Worm (Caenorhabditis elegans) whole organism, mixed stage, embryonic: ENCODE measurements around the gene eif-2Bdelta.

Experiments used
- elt-1 ChIP-seq: sonication (generic microtip); optimal IDR thresholded peaks from 2 replicates; lab custom pipeline; 2017; ENCODE audit warnings: missing genetic modification characterization, mild to moderate bottlenecking, missing compliant biosample characterization, antibody characterized with exemption, moderate library complexity, borderline replicate concordance; ENCODE audit not compliant: insufficient read depth
- hlh-1 ChIP-seq: fragments of 150-350 bp; optimal IDR thresholded peaks from 2 replicates; lab custom pipeline; 2014; ENCODE audit warnings: missing biosample characterization, missing genetic modification reagents, missing genetic modification characterization
- tbx-8 ChIP-seq: fragments of 200-800 bp; sonication (Bioruptor generic); optimal IDR thresholded peaks from 2 replicates; lab custom pipeline; 2018; ENCODE audit warnings: mild to moderate bottlenecking, missing genetic modification characterization, moderate library complexity, missing compliant biosample characterization
- unc-62 ChIP-seq: fragments of 150-350 bp; optimal IDR thresholded peaks from 2 replicates; lab custom pipeline; 2014; ENCODE audit warnings: missing biosample characterization, missing genetic modification reagents, missing genetic modification characterization
- zip-8 ChIP-seq: fragments of 150-350 bp; optimal IDR thresholded peaks from 2 replicates; lab custom pipeline; 2014; ENCODE audit warnings: missing biosample characterization, missing genetic modification characterization

DNA sequence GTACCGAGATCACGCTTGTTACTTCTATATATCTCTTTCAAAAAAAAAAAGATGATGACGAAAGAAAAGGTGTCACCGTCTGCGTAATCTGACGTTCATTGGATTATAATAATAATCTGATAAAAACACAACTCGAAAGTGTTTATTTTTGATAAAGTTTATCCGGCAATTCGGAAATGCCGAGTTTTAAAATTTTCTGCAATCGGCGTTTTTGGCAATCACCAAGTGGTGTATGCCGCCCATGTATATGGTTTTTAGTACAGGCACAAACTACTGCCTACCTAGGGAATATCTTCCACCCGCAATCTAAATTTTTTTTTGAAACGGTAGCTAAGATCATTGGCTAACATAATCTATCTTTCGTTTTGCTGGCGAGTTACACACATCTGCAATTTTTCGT is 39.7 kb upstream of the eif-2Bdelta start:
- TF ChIP-seq unc-62 (GFP tag; lab: Kevin White, UChicago) (no peak), zip-8 (tag; lab: Kevin White, UChicago) (no peak), tbx-8 (GFP tag; lab: Kevin White, UChicago) (no peak), hlh-1 (no peak), elt-1 (tag; lab: Kevin White, UChicago) (no peak)
